Worm (Caenorhabditis elegans) whole organism, early embryonic: ENCODE measurements around the gene C16D2.1.

Experiments used
- B0310.2 ChIP-seq: sonication (generic microtip); optimal IDR thresholded peaks from 2 replicates; lab custom pipeline; 2016; ENCODE audit warnings: mild to moderate bottlenecking, missing genetic modification characterization, missing compliant biosample characterization
- aly-1 ChIP-seq: sonication (generic microtip); optimal IDR thresholded peaks from 2 replicates; lab custom pipeline; 2016; ENCODE audit warnings: missing genetic modification characterization, missing compliant biosample characterization
- ama-1 ChIP-seq: fragments of 150-350 bp; optimal IDR thresholded peaks from 2 replicates; lab custom pipeline; 2014
- ceh-36 ChIP-seq: sonication (generic microtip); optimal IDR thresholded peaks from 2 replicates; lab custom pipeline; 2016; ENCODE audit warnings: missing genetic modification characterization, inconsistent platforms, missing compliant biosample characterization
- flt-1 ChIP-seq: fragments of 200-800 bp; sonication (Bioruptor generic); IDR thresholded peaks from 2 replicates; pipeline ENCODE4 v1.3.6; 2022; ENCODE audit warnings: missing genetic modification characterization, missing compliant biosample characterization
- scrt-1 ChIP-seq: fragments of 200-800 bp; sonication (Bioruptor generic); IDR thresholded peaks from 2 replicates; pipeline ENCODE4 v1.3.6; 2022; ENCODE audit warnings: missing genetic modification characterization, missing compliant biosample characterization
- tbx-11 ChIP-seq: fragments of 200-800 bp; sonication (Bioruptor generic); IDR thresholded peaks from 2 replicates; pipeline ENCODE4 v1.3.6; 2022; ENCODE audit warnings: missing genetic modification characterization, missing compliant biosample characterization
- tra-4 ChIP-seq: sonication (generic microtip); optimal IDR thresholded peaks from 2 replicates; lab custom pipeline; 2017; ENCODE audit warnings: missing genetic modification characterization, missing compliant biosample characterization

DNA sequence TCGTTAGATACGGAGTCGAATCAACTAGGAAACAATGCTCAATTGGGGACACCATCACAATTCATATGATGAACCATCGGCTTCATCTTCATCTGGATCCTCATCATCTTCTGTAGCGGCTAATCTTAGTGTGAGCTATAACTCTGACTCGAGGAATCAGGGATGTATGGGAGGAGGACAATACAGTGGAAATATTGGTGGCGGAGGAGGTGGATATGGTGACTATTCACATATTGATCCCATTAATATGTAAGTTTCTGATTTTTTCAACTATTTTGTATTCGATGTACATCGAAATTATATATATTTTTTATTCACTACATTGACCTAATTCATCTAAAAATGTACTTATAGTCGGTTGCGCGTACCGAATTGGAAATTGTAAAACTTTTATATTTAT is 4.1 kb upstream of the C16D2.1 start:
- TF ChIP-seq ceh-36 (no peak), flt-1 (GFP tag; lab: Robert Waterston, UW) (no peak), ama-1 (lab: Kevin White, UChicago) (no peak), B0310.2 (tag; lab: Kevin White, UChicago) (no peak), tbx-11 (GFP tag; lab: Robert Waterston, UW) (no peak), aly-1 (no peak), scrt-1 (no peak), tra-4 (tag; lab: Kevin White, UChicago) (no peak)
